Fruit fly (Drosophila melanogaster): ENCODE results near the gene CG12170.

The CG12170 gene

DNA sequence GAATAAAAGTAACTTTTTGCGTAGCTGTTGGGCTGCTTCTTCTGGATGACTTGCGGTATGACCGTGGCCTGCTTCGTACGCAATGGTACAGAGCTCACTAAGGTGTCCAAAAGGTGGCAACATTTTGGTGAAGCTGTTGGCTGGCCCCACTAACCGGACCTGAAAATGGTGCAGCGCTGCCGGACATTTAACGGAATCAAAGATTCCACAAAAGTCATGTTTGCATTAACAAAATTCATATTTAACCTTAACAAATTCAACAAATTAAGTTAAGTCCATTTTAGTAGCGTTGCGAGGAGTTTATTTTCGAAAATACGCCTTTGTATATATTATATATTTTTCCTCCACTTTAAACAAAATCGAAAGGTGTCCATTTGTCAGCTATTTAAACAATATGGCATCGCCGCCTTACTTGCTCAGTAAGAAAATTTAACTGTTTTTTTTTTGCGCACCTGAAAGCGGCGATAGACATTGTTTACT lies 36.0 kb upstream of the CG12170 start, which contains the start of the genes kra and SecS:
Gene kra (minus strand): TSS at position 93 of the 480 bp plus-strand sequence.
Gene SecS (plus strand): TSS at position 390 of the 480 bp plus-strand sequence.
- TF ChIP-seq topi (GFP tag; optimal IDR thresholded peaks at IDR 0.05) (peak; percentile 51), cyc (GFP tag; optimal IDR thresholded peaks at IDR 0.05) (peak; percentile 55), Eip78C (GFP tag) (peak; percentile 79), CG31627 (GFP tag; optimal IDR thresholded peaks at IDR 0.05) (peak; percentile 68), net (GFP tag; optimal IDR thresholded peaks at IDR 0.05) (no peak), pdm3 (GFP tag; optimal IDR thresholded peaks at IDR 0.05) (peak; percentile 68), CG10669 (GFP tag; optimal IDR thresholded peaks at IDR 0.05) (no peak), OdsH (GFP tag; optimal IDR thresholded peaks at IDR 0.05) (peak; percentile 66), fd59A (GFP tag; optimal IDR thresholded peaks at IDR 0.05) (no peak), Hr4 (GFP tag; optimal IDR thresholded peaks at IDR 0.05) (peak; percentile 79), Gug (GFP tag; IDR thresholded peaks at IDR 0.05) (no peak), CG3919 (GFP tag; optimal IDR thresholded peaks at IDR 0.05) (peak; percentile 42), fd85E (GFP tag; optimal IDR thresholded peaks at IDR 0.05) (peak; percentile 31), Eip75B (GFP tag; optimal IDR thresholded peaks at IDR 0.05) (peak; percentile 42), Sox14 (GFP tag; optimal IDR thresholded peaks at IDR 0.05) (peak; percentile 30), CG8319 (GFP tag; optimal IDR thresholded peaks at IDR 0.05) (peak; percentile 39), svp (GFP tag) (peak; percentile 78), CG10631 (GFP tag; optimal IDR thresholded peaks at IDR 0.05) (peak; percentile 64), Smox (GFP tag; optimal IDR thresholded peaks at IDR 0.05) (no peak), CG11294 (GFP tag; IDR thresholded peaks at IDR 0.05) (no peak), CG11902 (GFP tag; optimal IDR thresholded peaks at IDR 0.05) (peak; percentile 40), CG6854 (GFP tag; optimal IDR thresholded peaks at IDR 0.05) (no peak), spab (GFP tag; optimal IDR thresholded peaks at IDR 0.05) (no peak), fkh (GFP tag; optimal IDR thresholded peaks at IDR 0.05) (peak; percentile 86), Met (GFP tag; optimal IDR thresholded peaks at IDR 0.05) (peak; percentile 67), vri (GFP tag; optimal IDR thresholded peaks at IDR 0.05) (no peak), Sox102F (GFP tag; optimal IDR thresholded peaks at IDR 0.05) (no peak), CG6792 (GFP tag; optimal IDR thresholded peaks at IDR 0.05) (peak; percentile 47), acj6 (GFP tag; optimal IDR thresholded peaks at IDR 0.05) (peak; percentile 71), CG8632 (GFP tag; optimal IDR thresholded peaks at IDR 0.05) (peak; percentile 46), CG32006 (GFP tag; optimal IDR thresholded peaks at IDR 0.05) (no peak), Hr38 (GFP tag; optimal IDR thresholded peaks at IDR 0.05) (no peak), lz (GFP tag; optimal IDR thresholded peaks at IDR 0.05) (peak; percentile 69), CG9139 (GFP tag; optimal IDR thresholded peaks at IDR 0.05) (no peak), esn (GFP tag; optimal IDR thresholded peaks at IDR 0.05) (peak; percentile 67), Lpt (GFP tag; optimal IDR thresholded peaks at IDR 0.05) (no peak), CG16779 (tag; optimal IDR thresholded peaks at IDR 0.05) (no peak), Ets96B (tag; optimal IDR thresholded peaks at IDR 0.05) (peak; percentile 24), ss (GFP tag; optimal IDR thresholded peaks at IDR 0.05) (no peak), Eip93F (GFP tag; optimal IDR thresholded peaks at IDR 0.05) (no peak), CG34406 (GFP tag; optimal IDR thresholded peaks at IDR 0.05) (peak; percentile 16), CG11762 (GFP tag; optimal IDR thresholded peaks at IDR 0.05; ENCODE audit: insufficient read depth) (peak; percentile 45), Blimp-1 (GFP tag; optimal IDR thresholded peaks at IDR 0.05) (peak; percentile 19), CG6163 (GFP tag; IDR thresholded peaks at IDR 0.05) (no peak), CG6276 (GFP tag; optimal IDR thresholded peaks at IDR 0.05) (no peak), Hr39 (GFP tag; optimal IDR thresholded peaks at IDR 0.05) (peak; percentile 68), CG15336 (GFP tag; IDR thresholded peaks at IDR 0.05) (no peak), eg (GFP tag; IDR thresholded peaks at IDR 0.05) (no peak), dsx (GFP tag; optimal IDR thresholded peaks at IDR 0.05; ENCODE audit: poor library complexity, severe bottlenecking) (no peak), salr (GFP tag; optimal IDR thresholded peaks at IDR 0.05) (no peak), CG6808 (GFP tag; optimal IDR thresholded peaks at IDR 0.05) (peak; percentile 38), achi (GFP tag; optimal IDR thresholded peaks at IDR 0.05) (peak; percentile 66)

Data from whole organism, prepupa.